Worm (Caenorhabditis elegans): ENCODE results near the gene srw-102.

srw-102 gene

ce11 chrV:1719927-1720326, at the start of gene srw-102:
Gene srw-102 (plus strand): TSS chrV:1720227.
- TF ChIP-seq zip-8 (tag; optimal IDR thresholded peaks at IDR 0.05): no peak
- no peak for TF ChIP-seq ceh-83 (GFP tag; optimal IDR thresholded peaks at IDR 0.05)
- TF ChIP-seq mep-1 (tag; optimal IDR thresholded peaks at IDR 0.05): no peak
- no peak for TF ChIP-seq snpc-4 (tag; optimal IDR thresholded peaks at IDR 0.05)
- TF ChIP-seq elt-3 (tag; optimal IDR thresholded peaks at IDR 0.05): no peak
- no peak for TF ChIP-seq nhr-237 (tag; optimal IDR thresholded peaks at IDR 0.05)
- no peak for TF ChIP-seq mab-5 (tag; optimal IDR thresholded peaks at IDR 0.05)
- TF ChIP-seq elt-1 (tag; optimal IDR thresholded peaks at IDR 0.05; ENCODE audit: borderline replicate concordance, insufficient read depth): no peak
- no peak for TF ChIP-seq sem-2 (GFP tag; optimal IDR thresholded peaks at IDR 0.05)
- TF ChIP-seq drap-1 (GFP tag; optimal IDR thresholded peaks at IDR 0.05): no peak
- TF ChIP-seq pha-4 (tag; optimal IDR thresholded peaks at IDR 0.05): no peak
- TF ChIP-seq nhr-12 (tag; optimal IDR thresholded peaks at IDR 0.05): no peak
- TF ChIP-seq M03D4.4 (tag; optimal IDR thresholded peaks at IDR 0.05): no peak
- no peak for TF ChIP-seq ces-1 (GFP tag; optimal IDR thresholded peaks at IDR 0.05)
- TF ChIP-seq nhr-28 (tag; optimal IDR thresholded peaks at IDR 0.05): no peak

ce11 chrV:1678228-1678627, 41.8 kb upstream of the srw-102 start, which contains the start of gene srw-98:
Gene srw-98 (minus strand): TSS chrV:1678328.
- TF ChIP-seq ham-2 (GFP tag; optimal IDR thresholded peaks at IDR 0.05) (no peak), ceh-83 (GFP tag; optimal IDR thresholded peaks at IDR 0.05) (no peak), mep-1 (tag; optimal IDR thresholded peaks at IDR 0.05) (no peak), ztf-11 (tag; optimal IDR thresholded peaks at IDR 0.05) (no peak), M03D4.4 (tag; optimal IDR thresholded peaks at IDR 0.05) (no peak), blmp-1 (tag; optimal IDR thresholded peaks at IDR 0.05) (no peak), ceh-39 (tag; optimal IDR thresholded peaks at IDR 0.05) (no peak), mls-2 (tag; optimal IDR thresholded peaks at IDR 0.05) (no peak), snpc-4 (tag; optimal IDR thresholded peaks at IDR 0.05) (no peak)

- no peak for TF ChIP-seq ceh-39 (tag; optimal IDR thresholded peaks at IDR 0.05)
- no peak for TF ChIP-seq lsy-2 (tag; optimal IDR thresholded peaks at IDR 0.05)
- no peak for TF ChIP-seq ztf-11 (tag; optimal IDR thresholded peaks at IDR 0.05)
- no peak for TF ChIP-seq mab-5 (tag; optimal IDR thresholded peaks at IDR 0.05)
- TF ChIP-seq unc-62 (GFP tag; optimal IDR thresholded peaks at IDR 0.05): no peak
- TF ChIP-seq nhr-2 (tag; optimal IDR thresholded peaks at IDR 0.05): no peak
- no peak for TF ChIP-seq mep-1 (tag; optimal IDR thresholded peaks at IDR 0.05)
- no peak for TF ChIP-seq nhr-76 (tag; optimal IDR thresholded peaks at IDR 0.05)
- no peak for TF ChIP-seq ceh-43 (GFP tag; optimal IDR thresholded peaks at IDR 0.05)
- TF ChIP-seq nhr-237 (tag; optimal IDR thresholded peaks at IDR 0.05): no peak
- TF ChIP-seq elt-1 (tag; optimal IDR thresholded peaks at IDR 0.05; ENCODE audit: borderline replicate concordance, insufficient read depth): no peak
- no peak for TF ChIP-seq pha-4 (tag; optimal IDR thresholded peaks at IDR 0.05)
- no peak for TF ChIP-seq bed-3 (GFP tag; optimal IDR thresholded peaks at IDR 0.05)
- no peak for TF ChIP-seq nhr-12 (tag; optimal IDR thresholded peaks at IDR 0.05)
- no peak for TF ChIP-seq unc-120 (tag; optimal IDR thresholded peaks at IDR 0.05; ENCODE audit: poor library complexity, severe bottlenecking)
- no peak for TF ChIP-seq zip-8 (tag; optimal IDR thresholded peaks at IDR 0.05)
- TF ChIP-seq ham-2 (GFP tag; optimal IDR thresholded peaks at IDR 0.05): no peak
- no peak for TF ChIP-seq flh-1 (GFP tag; optimal IDR thresholded peaks at IDR 0.05)
- no peak for TF ChIP-seq tbx-8 (GFP tag; optimal IDR thresholded peaks at IDR 0.05)
- no peak for TF ChIP-seq blmp-1 (tag; optimal IDR thresholded peaks at IDR 0.05)
These were observed 39.3 kb upstream of the srw-102 start, which contains the start of gene srw-91 for ce11 chrV:1680770-1681169. Gene srw-91 (minus strand): TSS chrV:1680870.

ce11 chrV:1682279-1682678, 37.7 kb upstream of the srw-102 start, which contains the start of gene srh-3:
Gene srh-3 (plus strand): TSS chrV:1682579.
- TF ChIP-seq unc-39 (tag; optimal IDR thresholded peaks at IDR 0.05) (no peak), elt-1 (tag; optimal IDR thresholded peaks at IDR 0.05; ENCODE audit: borderline replicate concordance, insufficient read depth) (no peak), unc-62 (GFP tag; optimal IDR thresholded peaks at IDR 0.05) (no peak), ham-2 (GFP tag; optimal IDR thresholded peaks at IDR 0.05) (no peak), M03D4.4 (tag; optimal IDR thresholded peaks at IDR 0.05) (no peak), cnd-1 (tag; optimal IDR thresholded peaks at IDR 0.05) (no peak), tbx-8 (GFP tag; optimal IDR thresholded peaks at IDR 0.05) (no peak), ceh-39 (tag; optimal IDR thresholded peaks at IDR 0.05) (no peak), ceh-83 (GFP tag; optimal IDR thresholded peaks at IDR 0.05) (no peak), unc-120 (tag; optimal IDR thresholded peaks at IDR 0.05; ENCODE audit: poor library complexity, severe bottlenecking) (no peak), nhr-76 (tag; optimal IDR thresholded peaks at IDR 0.05) (no peak), nhr-28 (tag; optimal IDR thresholded peaks at IDR 0.05) (no peak)

- no peak for TF ChIP-seq ceh-43 (GFP tag; optimal IDR thresholded peaks at IDR 0.05)
- no peak for TF ChIP-seq blmp-1 (tag; optimal IDR thresholded peaks at IDR 0.05)
- no peak for TF ChIP-seq zip-8 (tag; optimal IDR thresholded peaks at IDR 0.05)
- TF ChIP-seq flh-1 (GFP tag; optimal IDR thresholded peaks at IDR 0.05): no peak
- no peak for TF ChIP-seq ham-2 (GFP tag; optimal IDR thresholded peaks at IDR 0.05)
- TF ChIP-seq mab-5 (tag; optimal IDR thresholded peaks at IDR 0.05): no peak
- TF ChIP-seq ces-1 (GFP tag; optimal IDR thresholded peaks at IDR 0.05): no peak
- TF ChIP-seq sem-2 (GFP tag; optimal IDR thresholded peaks at IDR 0.05): no peak
- no peak for TF ChIP-seq bed-3 (GFP tag; optimal IDR thresholded peaks at IDR 0.05)
- no peak for TF ChIP-seq nhr-2 (tag; optimal IDR thresholded peaks at IDR 0.05)
- no peak for TF ChIP-seq nhr-28 (tag; optimal IDR thresholded peaks at IDR 0.05)
- TF ChIP-seq mep-1 (tag; optimal IDR thresholded peaks at IDR 0.05): no peak
- TF ChIP-seq hlh-1 (tag; optimal IDR thresholded peaks at IDR 0.05): no peak
- TF ChIP-seq tbx-8 (GFP tag; optimal IDR thresholded peaks at IDR 0.05): no peak
- no peak for TF ChIP-seq ztf-11 (tag; optimal IDR thresholded peaks at IDR 0.05)
- no peak for TF ChIP-seq elt-1 (tag; optimal IDR thresholded peaks at IDR 0.05; ENCODE audit: borderline replicate concordance, insufficient read depth)
- no peak for TF ChIP-seq cnd-1 (tag; optimal IDR thresholded peaks at IDR 0.05)
- TF ChIP-seq lsy-2 (tag; optimal IDR thresholded peaks at IDR 0.05): no peak
- TF ChIP-seq lin-32 (GFP tag; optimal IDR thresholded peaks at IDR 0.05): no peak
These were observed 34.7 kb upstream of the srw-102 start, which contains the start of gene srh-5 for ce11 chrV:1685328-1685727. Gene srh-5 (plus strand): TSS chrV:1685628.

Measured in whole organism, mixed stage, embryonic.